Worm (Caenorhabditis elegans): ENCODE results near the gene Y57G7A.1.

Y57G7A.1 gene

ce11 chrII:1341416-1341815, 43.1 kb downstream of the Y57G7A.1 start:
- TF ChIP-seq ceh-48 (tag; optimal IDR thresholded peaks at IDR 0.05) (peak; percentile 90), sdc-2 (tag; optimal IDR thresholded peaks at IDR 0.05) (no peak), unc-42 (tag; optimal IDR thresholded peaks at IDR 0.05) (peak; percentile 99), ceh-31 (tag; optimal IDR thresholded peaks at IDR 0.05) (peak; percentile 28), elt-2 (tag; optimal IDR thresholded peaks at IDR 0.05) (no peak)

- TF ChIP-seq ceh-48 (tag; optimal IDR thresholded peaks at IDR 0.05) (peak; percentile 43), unc-42 (tag; optimal IDR thresholded peaks at IDR 0.05) (peak; percentile 78), ceh-30 (tag; optimal IDR thresholded peaks at IDR 0.05) (no peak)
These were observed 45.5 kb downstream of the Y57G7A.1 start for ce11 chrII:1343748-1344147.

ce11 chrII:1344524-1345119, 46.4 kb downstream of the Y57G7A.1 start:
- TF ChIP-seq sox-2 (GFP tag; IDR thresholded peaks at IDR 0.05) = no peak
- no peak for TF ChIP-seq T23F11.4 (GFP tag; optimal IDR thresholded peaks at IDR 0.05)
- no peak for TF ChIP-seq lin-11 (tag; optimal IDR thresholded peaks at IDR 0.05)
- no peak for TF ChIP-seq nfya-1 (tag; optimal IDR thresholded peaks at IDR 0.05)
- TF ChIP-seq npax-4 (tag; optimal IDR thresholded peaks at IDR 0.05) = no peak
- no peak for TF ChIP-seq hlh-8 (tag; optimal IDR thresholded peaks at IDR 0.05)
- no peak for TF ChIP-seq ceh-48 (tag; optimal IDR thresholded peaks at IDR 0.05)
- no peak for TF ChIP-seq eyg-1 (tag; optimal IDR thresholded peaks at IDR 0.05)
